Worm (Caenorhabditis elegans) whole organism, mixed stage, embryonic: ENCODE measurements around the gene tdpo-1.

Source experiments
- M03D4.4 ChIP-seq: sonication (generic microtip); optimal IDR thresholded peaks from 2 replicates; lab custom pipeline; 2017; ENCODE audit warnings: mild to moderate bottlenecking, missing genetic modification characterization, missing compliant biosample characterization
- bed-3 ChIP-seq: fragments of 200-800 bp; sonication (Bioruptor generic); optimal IDR thresholded peaks from 3 replicates; lab custom pipeline; 2018; ENCODE audit warnings: mild to moderate bottlenecking, missing genetic modification characterization, moderate library complexity, missing compliant biosample characterization
- ceh-39 ChIP-seq: fragments of 150-350 bp; optimal IDR thresholded peaks from 2 replicates; lab custom pipeline; 2014; ENCODE audit warnings: missing biosample characterization, missing genetic modification characterization
- ceh-43 ChIP-seq: fragments of 200-800 bp; sonication (Bioruptor generic); optimal IDR thresholded peaks from 2 replicates; lab custom pipeline; 2018; ENCODE audit warnings: mild to moderate bottlenecking, missing genetic modification characterization, moderate library complexity, missing compliant biosample characterization
- ces-1 ChIP-seq: fragments of 150-350 bp; optimal IDR thresholded peaks from 2 replicates; lab custom pipeline; 2014; ENCODE audit warnings: missing biosample characterization, missing genetic modification reagents, missing genetic modification characterization
- cnd-1 ChIP-seq: fragments of 200-800 bp; sonication (Bioruptor generic); optimal IDR thresholded peaks from 2 replicates; lab custom pipeline; 2018; ENCODE audit warnings: mild to moderate bottlenecking, missing genetic modification characterization, missing compliant biosample characterization
- drap-1 ChIP-seq: fragments of 200-800 bp; sonication (Bioruptor generic); optimal IDR thresholded peaks from 3 replicates; lab custom pipeline; 2018; ENCODE audit warnings: mild to moderate bottlenecking, missing genetic modification characterization, missing compliant biosample characterization
- elt-3 ChIP-seq: fragments of 150-350 bp; optimal IDR thresholded peaks from 2 replicates; lab custom pipeline; 2014; ENCODE audit warnings: missing biosample characterization, missing genetic modification characterization
- flh-1 ChIP-seq: fragments of 200-800 bp; sonication (Bioruptor generic); optimal IDR thresholded peaks from 2 replicates; lab custom pipeline; 2018; ENCODE audit warnings: mild to moderate bottlenecking, missing genetic modification characterization, moderate library complexity, missing compliant biosample characterization
- ham-2 ChIP-seq: fragments of 200-800 bp; sonication (Bioruptor generic); optimal IDR thresholded peaks from 2 replicates; lab custom pipeline; 2018; ENCODE audit warnings: mild to moderate bottlenecking, missing genetic modification characterization, missing compliant biosample characterization
- hlh-1 ChIP-seq: fragments of 150-350 bp; optimal IDR thresholded peaks from 2 replicates; lab custom pipeline; 2014; ENCODE audit warnings: missing biosample characterization, missing genetic modification reagents, missing genetic modification characterization
- lin-13 ChIP-seq: fragments of 150-350 bp; optimal IDR thresholded peaks from 2 replicates; lab custom pipeline; 2014; ENCODE audit warnings: missing biosample characterization, missing genetic modification characterization
- lin-32 ChIP-seq: fragments of 200-800 bp; sonication (Bioruptor generic); optimal IDR thresholded peaks from 2 replicates; lab custom pipeline; 2018; ENCODE audit warnings: mild to moderate bottlenecking, missing genetic modification characterization, missing compliant biosample characterization
- lsy-2 ChIP-seq: fragments of 150-350 bp; optimal IDR thresholded peaks from 2 replicates; lab custom pipeline; 2014; ENCODE audit warnings: missing biosample characterization, missing genetic modification characterization
- mab-5 ChIP-seq: fragments of 150-350 bp; optimal IDR thresholded peaks from 2 replicates; lab custom pipeline; 2014; ENCODE audit warnings: missing biosample characterization, missing genetic modification characterization
- mep-1 ChIP-seq: fragments of 150-350 bp; optimal IDR thresholded peaks from 2 replicates; lab custom pipeline; 2017; ENCODE audit warnings: missing biosample characterization, missing genetic modification reagents, missing genetic modification characterization, inconsistent platforms
- mls-2 ChIP-seq: sonication (generic microtip); optimal IDR thresholded peaks from 2 replicates; lab custom pipeline; 2016; ENCODE audit warnings: mild to moderate bottlenecking, missing genetic modification characterization, moderate library complexity, missing compliant biosample characterization
- nhr-12 ChIP-seq: fragments of 150-350 bp; optimal IDR thresholded peaks from 2 replicates; lab custom pipeline; 2014; ENCODE audit warnings: missing biosample characterization, missing genetic modification characterization
- nhr-2 ChIP-seq: fragments of 150-350 bp; optimal IDR thresholded peaks from 2 replicates; lab custom pipeline; 2014; ENCODE audit warnings: missing biosample characterization, missing genetic modification characterization
- nhr-237 ChIP-seq: fragments of 150-350 bp; optimal IDR thresholded peaks from 2 replicates; lab custom pipeline; 2014; ENCODE audit warnings: missing biosample characterization, missing genetic modification characterization
- nhr-28 ChIP-seq: fragments of 150-350 bp; optimal IDR thresholded peaks from 2 replicates; lab custom pipeline; 2014; ENCODE audit warnings: missing biosample characterization, missing genetic modification characterization
- nhr-76 ChIP-seq: sonication (generic microtip); optimal IDR thresholded peaks from 2 replicates; lab custom pipeline; 2017; ENCODE audit warnings: missing biosample characterization, missing genetic modification characterization
- pha-4 ChIP-seq: fragments of 150-350 bp; optimal IDR thresholded peaks from 2 replicates; lab custom pipeline; 2018; ENCODE audit warnings: missing biosample characterization, missing genetic modification reagents, missing genetic modification characterization
- sem-2 ChIP-seq: fragments of 200-800 bp; sonication (Bioruptor generic); optimal IDR thresholded peaks from 2 replicates; lab custom pipeline; 2018; ENCODE audit warnings: mild to moderate bottlenecking, missing genetic modification characterization, missing compliant biosample characterization
- snpc-4 ChIP-seq: fragments of 150-350 bp; optimal IDR thresholded peaks from 2 replicates; lab custom pipeline; 2014; ENCODE audit warnings: missing biosample characterization, missing genetic modification characterization
- sptf-1 ChIP-seq: sonication (generic microtip); optimal IDR thresholded peaks from 2 replicates; lab custom pipeline; 2017; ENCODE audit warnings: mild to moderate bottlenecking, missing genetic modification characterization, moderate library complexity, missing compliant biosample characterization
- tbx-8 ChIP-seq: fragments of 200-800 bp; sonication (Bioruptor generic); optimal IDR thresholded peaks from 2 replicates; lab custom pipeline; 2018; ENCODE audit warnings: mild to moderate bottlenecking, missing genetic modification characterization, moderate library complexity, missing compliant biosample characterization
- unc-120 ChIP-seq: sonication (generic microtip); optimal IDR thresholded peaks from 2 replicates; lab custom pipeline; 2017; ENCODE audit warnings: missing genetic modification characterization, missing compliant biosample characterization; ENCODE audit not compliant: poor library complexity, severe bottlenecking
- unc-39 ChIP-seq: fragments of 150-350 bp; optimal IDR thresholded peaks from 2 replicates; lab custom pipeline; 2014; ENCODE audit warnings: missing biosample characterization, missing genetic modification characterization
- unc-62 ChIP-seq: fragments of 150-350 bp; optimal IDR thresholded peaks from 2 replicates; lab custom pipeline; 2014; ENCODE audit warnings: missing biosample characterization, missing genetic modification reagents, missing genetic modification characterization
- zip-8 ChIP-seq: fragments of 150-350 bp; optimal IDR thresholded peaks from 2 replicates; lab custom pipeline; 2014; ENCODE audit warnings: missing biosample characterization, missing genetic modification characterization
- ztf-11 ChIP-seq: fragments of 150-350 bp; optimal IDR thresholded peaks from 2 replicates; lab custom pipeline; 2014; ENCODE audit warnings: missing biosample characterization, missing genetic modification characterization

tdpo-1 gene

ce11 chrIV:1952312-1952711, 7.3 kb upstream of the tdpo-1 start:
- TF ChIP-seq sptf-1 (tag; lab: Kevin White, UChicago), result no peak
- TF ChIP-seq unc-62 (GFP tag; lab: Kevin White, UChicago), result no peak
- TF ChIP-seq nhr-28 (tag; lab: Kevin White, UChicago), result no peak
- TF ChIP-seq ztf-11 (tag; lab: Kevin White, UChicago), result no peak
- TF ChIP-seq hlh-1, result no peak
- no peak for TF ChIP-seq pha-4
- no peak for TF ChIP-seq cnd-1 (tag; lab: Kevin White, UChicago)
- no peak for TF ChIP-seq flh-1 (GFP tag; lab: Kevin White, UChicago)
- no peak for TF ChIP-seq tbx-8 (GFP tag; lab: Kevin White, UChicago)
- TF ChIP-seq ceh-43 (GFP tag; lab: Kevin White, UChicago), result no peak
- TF ChIP-seq mab-5, result no peak
- no peak for TF ChIP-seq ham-2 (GFP tag; lab: Kevin White, UChicago)
- TF ChIP-seq nhr-237 (tag; lab: Kevin White, UChicago), result no peak
- TF ChIP-seq lsy-2 (tag; lab: Kevin White, UChicago), result no peak
- no peak for TF ChIP-seq unc-39 (tag; lab: Kevin White, UChicago)
- TF ChIP-seq ceh-39 (tag; lab: Kevin White, UChicago), result no peak
- no peak for TF ChIP-seq elt-3 (tag; lab: Kevin White, UChicago)
- no peak for TF ChIP-seq lin-32 (GFP tag; lab: Kevin White, UChicago)
- TF ChIP-seq mls-2 (tag; lab: Kevin White, UChicago), result no peak
- TF ChIP-seq, all 35 proteins: peak for 0

- no peak for TF ChIP-seq unc-39 (tag; lab: Kevin White, UChicago)
- peak; percentile 79 for TF ChIP-seq ces-1 (GFP tag; lab: Kevin White, UChicago)
- TF ChIP-seq hlh-1, result no peak
- no peak for TF ChIP-seq snpc-4
- peak; percentile 32 for TF ChIP-seq mep-1 (tag; lab: Kevin White, UChicago)
- TF ChIP-seq lsy-2 (tag; lab: Kevin White, UChicago), result no peak
- TF ChIP-seq lin-13 (tag; lab: Kevin White, UChicago), result peak; percentile 41
- TF ChIP-seq M03D4.4, result no peak
- TF ChIP-seq unc-120 (tag; lab: Kevin White, UChicago), result no peak
- TF ChIP-seq ceh-39 (tag; lab: Kevin White, UChicago), result peak; percentile 1
- TF ChIP-seq pha-4, result no peak
- no peak for TF ChIP-seq bed-3
Observed at ce11 chrIV:1953132-1953629, 6.5 kb upstream of the tdpo-1 start, which contains the start of gene F52C12.2. F52C12.2 (plus strand) TSS chrIV:1953579.

- TF ChIP-seq nhr-237 (tag; lab: Kevin White, UChicago) (no peak), flh-1 (GFP tag; lab: Kevin White, UChicago) (no peak), ztf-11 (tag; lab: Kevin White, UChicago) (no peak), lsy-2 (tag; lab: Kevin White, UChicago) (no peak), nhr-76 (no peak), nhr-12 (tag; lab: Kevin White, UChicago) (no peak), elt-3 (tag; lab: Kevin White, UChicago) (no peak), cnd-1 (tag; lab: Kevin White, UChicago) (no peak), mab-5 (no peak), ceh-43 (GFP tag; lab: Kevin White, UChicago) (no peak), pha-4 (no peak), lin-32 (GFP tag; lab: Kevin White, UChicago) (no peak), lin-13 (tag; lab: Kevin White, UChicago) (no peak), mls-2 (tag; lab: Kevin White, UChicago) (no peak), unc-120 (tag; lab: Kevin White, UChicago) (no peak), zip-8 (tag; lab: Kevin White, UChicago) (no peak), nhr-2 (no peak), sem-2 (GFP tag; lab: Kevin White, UChicago) (no peak), ceh-39 (tag; lab: Kevin White, UChicago) (no peak), M03D4.4 (no peak)
Observed at ce11 chrIV:1956411-1956810, 3.2 kb upstream of the tdpo-1 start, which contains the start of gene F52C12.6. F52C12.6 (plus strand) TSS chrIV:1956711.

ce11 chrIV:1963247-1963646, 3.6 kb downstream of the tdpo-1 start, which contains the start of gene ulp-3:
ulp-3 (plus strand) TSS chrIV:1963634.
- TF ChIP-seq elt-3 (tag; lab: Kevin White, UChicago) (no peak), nhr-12 (tag; lab: Kevin White, UChicago) (no peak), mab-5 (no peak), zip-8 (tag; lab: Kevin White, UChicago) (no peak), ham-2 (GFP tag; lab: Kevin White, UChicago) (no peak), flh-1 (GFP tag; lab: Kevin White, UChicago) (no peak), unc-39 (tag; lab: Kevin White, UChicago) (no peak), drap-1 (GFP tag; lab: Kevin White, UChicago) (no peak)
